Worm (Caenorhabditis elegans): ENCODE data around the gene glb-34.
"Not testable (repeated sequence)": the region's sequence is repeated elsewhere in the genome, so short reads cannot be mapped to it uniquely, and the experiment has no call there.

ce11 chrIV:14525272-14526162 is 47.0 kb downstream of the glb-34 start:
- TF ChIP-seq ztf-11 (tag; optimal IDR thresholded peaks at IDR 0.05); nhr-20 (tag; optimal IDR thresholded peaks at IDR 0.05); nhr-12 (tag; optimal IDR thresholded peaks at IDR 0.05); nhr-11 (tag; optimal IDR thresholded peaks at IDR 0.05); egl-27 (tag; optimal IDR thresholded peaks at IDR 0.05); fkh-10 (GFP tag; optimal IDR thresholded peaks at IDR 0.05); lsy-2 (tag; optimal IDR thresholded peaks at IDR 0.05); skn-1 (tag; optimal IDR thresholded peaks at IDR 0.05); unc-86 (tag; optimal IDR thresholded peaks at IDR 0.05); zag-1 (tag; optimal IDR thresholded peaks at IDR 0.05); elt-3 (tag; optimal IDR thresholded peaks at IDR 0.05); hpl-2 (GFP tag; optimal IDR thresholded peaks at IDR 0.05); fos-1 (tag; optimal IDR thresholded peaks at IDR 0.05): not testable (repeated sequence)

Data from whole organism, L1 larva.